Worm (Caenorhabditis elegans): Measurements from ENCODE around the gene DH11.5.

The DH11.5 gene

ce11 chrII:8016761-8017160 is 40.4 kb downstream of the DH11.5 start (continued):
- TF ChIP-seq ztf-11 (tag; optimal IDR thresholded peaks at IDR 0.05), result no peak
- TF ChIP-seq nhr-90 (tag; optimal IDR thresholded peaks at IDR 0.05; ENCODE audit: poor library complexity), result peak; percentile 89
- no peak for TF ChIP-seq rnt-1 (tag; optimal IDR thresholded peaks at IDR 0.05)
- TF ChIP-seq lin-39 (tag; optimal IDR thresholded peaks at IDR 0.05), result peak; percentile 6
- TF ChIP-seq swsn-7 (tag; optimal IDR thresholded peaks at IDR 0.05), result peak; percentile 80
- no peak for TF ChIP-seq ces-1 (GFP tag; optimal IDR thresholded peaks at IDR 0.05)
- peak; percentile 59 for TF ChIP-seq grh-1 (GFP tag; IDR thresholded peaks at IDR 0.05)
- TF ChIP-seq ama-1 (optimal IDR thresholded peaks at IDR 0.05), result peak; percentile 32
- TF ChIP-seq lin-35 (GFP tag; optimal IDR thresholded peaks at IDR 0.05), result peak; percentile 35 to 86
- peak; percentile 46 to 82 for TF ChIP-seq lsy-2 (tag; optimal IDR thresholded peaks at IDR 0.05)
- no peak for TF ChIP-seq sptf-1 (tag; optimal IDR thresholded peaks at IDR 0.05)
- no peak for TF ChIP-seq F16B12.6 (tag; optimal IDR thresholded peaks at IDR 0.05)
- no peak for TF ChIP-seq tlp-1 (tag; optimal IDR thresholded peaks at IDR 0.05)
- no peak for TF ChIP-seq nhr-12 (tag; optimal IDR thresholded peaks at IDR 0.05)
- TF ChIP-seq sup-37 (GFP tag; optimal IDR thresholded peaks at IDR 0.05), result no peak
- TF ChIP-seq C04F5.9 (tag; optimal IDR thresholded peaks at IDR 0.05), result no peak
- peak; percentile 66 for TF ChIP-seq unc-130 (tag; optimal IDR thresholded peaks at IDR 0.05)
- TF ChIP-seq zip-4 (GFP tag; optimal IDR thresholded peaks at IDR 0.05), result no peak
- TF ChIP-seq nhr-76 (tag; optimal IDR thresholded peaks at IDR 0.05), result no peak
- no peak for TF ChIP-seq pqm-1 (tag; optimal IDR thresholded peaks at IDR 0.05)
- TF ChIP-seq pax-3 (tag; optimal IDR thresholded peaks at IDR 0.05), result no peak
- no peak for TF ChIP-seq nhr-77 (tag; optimal IDR thresholded peaks at IDR 0.05)
- peak; percentile 22; the same call in 1 of the 2 replicates for TF ChIP-seq ceh-88 (GFP tag; IDR thresholded peaks at IDR 0.05)
- TF ChIP-seq fkh-8 (tag; optimal IDR thresholded peaks at IDR 0.05), result no peak
- no peak for TF ChIP-seq unc-30 (tag; optimal IDR thresholded peaks at IDR 0.05)
- TF ChIP-seq egl-13 (tag; optimal IDR thresholded peaks at IDR 0.05), result no peak
- no peak for TF ChIP-seq fos-1 (tag; optimal IDR thresholded peaks at IDR 0.05)
- no peak for TF ChIP-seq isw-1 (GFP tag; IDR thresholded peaks at IDR 0.05)
- TF ChIP-seq zag-1 (tag; optimal IDR thresholded peaks at IDR 0.05), result no peak
- TF ChIP-seq nhr-85 (tag), result peak; percentile 99
- peak; percentile 83 for TF ChIP-seq vab-15 (tag; optimal IDR thresholded peaks at IDR 0.05)
- TF ChIP-seq lir-3 (tag; optimal IDR thresholded peaks at IDR 0.05; ENCODE audit: poor library complexity), result peak; percentile 65
- peak; percentile 23 to 39 for TF ChIP-seq egl-27 (tag; optimal IDR thresholded peaks at IDR 0.05)
- TF ChIP-seq nhr-20 (tag; optimal IDR thresholded peaks at IDR 0.05), result peak; percentile 97
- no peak for TF ChIP-seq mef-2 (tag; optimal IDR thresholded peaks at IDR 0.05)
- TF ChIP-seq nhr-71 (tag; optimal IDR thresholded peaks at IDR 0.05), result peak; percentile 93
- peak; percentile 53 for TF ChIP-seq nhr-47 (tag; optimal IDR thresholded peaks at IDR 0.05)
- TF ChIP-seq lin-13 (GFP tag; optimal IDR thresholded peaks at IDR 0.05), result peak; percentile 56
- no peak for TF ChIP-seq aha-1 (tag; optimal IDR thresholded peaks at IDR 0.05)
- peak; percentile 19 to 95 for TF ChIP-seq mdl-1 (tag; optimal IDR thresholded peaks at IDR 0.05)
- TF ChIP-seq snu-23 (GFP tag; optimal IDR thresholded peaks at IDR 0.05), result peak; percentile 88
- no peak for TF ChIP-seq ceh-63 (GFP tag; optimal IDR thresholded peaks at IDR 0.05)
- TF ChIP-seq dsc-1 (tag; optimal IDR thresholded peaks at IDR 0.05), result no peak
- TF ChIP-seq fkh-4 (tag; optimal IDR thresholded peaks at IDR 0.05; ENCODE audit: borderline replicate concordance), result no peak
- peak; percentile 81 for TF ChIP-seq mep-1 (tag; optimal IDR thresholded peaks at IDR 0.05)
- TF ChIP-seq tbx-2 (tag; optimal IDR thresholded peaks at IDR 0.05), result peak; percentile 69
- TF ChIP-seq ets-5 (GFP tag; IDR thresholded peaks at IDR 0.05), result no peak
- TF ChIP-seq Y116A8C.19 (tag; optimal IDR thresholded peaks at IDR 0.05; ENCODE audit: borderline replicate concordance), result no peak
- TF ChIP-seq nhr-28 (tag; optimal IDR thresholded peaks at IDR 0.05), result no peak
- no peak for TF ChIP-seq fkh-10 (GFP tag; optimal IDR thresholded peaks at IDR 0.05)
- TF ChIP-seq unc-62 (GFP tag; optimal IDR thresholded peaks at IDR 0.05), result no peak
- TF ChIP-seq alr-1 (tag; optimal IDR thresholded peaks at IDR 0.05; ENCODE audit: borderline replicate concordance), result no peak
- TF ChIP-seq ceh-8 (GFP tag; optimal IDR thresholded peaks at IDR 0.05), result no peak
- TF ChIP-seq snpc-4 (tag; optimal IDR thresholded peaks at IDR 0.05), result peak; percentile 23

Measured in whole organism, L1 larva.